4 worm cellular contexts compared by ENCODE assay signal in genomic region chrX:13500568-13500967, ce11.
TF ChIP-seq lines count a peak whose summit lies in the region.

Gene sad-1 (minus strand): TSS chrX:13500668.

TF ChIP-seq in whole organism, L1 larva, 84 proteins besides CTCF, POLR2A, EP300 and RAD21:
- TF ChIP-seq lin-14 (GFP tag; optimal IDR thresholded peaks at IDR 0.05; lab: Kevin White, UChicago) (peak; percentile 38), aly-2 (tag; optimal IDR thresholded peaks at IDR 0.05; lab: Kevin White, UChicago) (no peak)

TF ChIP-seq in whole organism, L2 larva, 48 proteins besides CTCF, POLR2A, EP300 and RAD21:
- TF ChIP-seq C34F6.9 (tag; optimal IDR thresholded peaks at IDR 0.05; lab: Kevin White, UChicago) (peak; percentile 26), Y55F3AM.14 (GFP tag; optimal IDR thresholded peaks at IDR 0.05; lab: Kevin White, UChicago) (no peak)

TF ChIP-seq in whole organism, L3 larva, 47 proteins besides CTCF, POLR2A, EP300 and RAD21:
- TF ChIP-seq nfya-1 (tag; optimal IDR thresholded peaks at IDR 0.05; lab: Kevin White, UChicago; ENCODE audit: insufficient read depth) (peak; percentile 5), ceh-9 (tag; optimal IDR thresholded peaks at IDR 0.05; lab: Kevin White, UChicago) (no peak), nhr-11 (tag; optimal IDR thresholded peaks at IDR 0.05; lab: Kevin White, UChicago) (no peak)

TF ChIP-seq in whole organism, L4 larva, 104 proteins besides CTCF, POLR2A, EP300 and RAD21:
- TF ChIP-seq lin-13 (GFP tag; optimal IDR thresholded peaks at IDR 0.05; lab: Kevin White, UChicago) = no peak
- peak; percentile 43; the same call in 1 of the 2 replicates for TF ChIP-seq hmg-1.1 (GFP tag; IDR thresholded peaks at IDR 0.05; lab: Robert Waterston, UW)
- no peak for TF ChIP-seq nhr-42 (GFP tag; IDR thresholded peaks at IDR 0.05; lab: Robert Waterston, UW)
- no peak for TF ChIP-seq Y105C5A.15 (GFP tag; IDR thresholded peaks at IDR 0.05; lab: Robert Waterston, UW)
- peak; percentile 53 for TF ChIP-seq aha-1 (tag; lab: Kevin White, UChicago)
- 0 out of 2 replicates have a peak, but pooled peaks have one; percentile 40 for TF ChIP-seq dmd-9 (GFP tag; IDR thresholded peaks at IDR 0.05; lab: Robert Waterston, UW)

Comparison
In these comparisons a context has a peak if more than half of its experiments do, and no peak if none do; other contexts are left out.
1. Of the 29 proteins assayed by ChIP-seq in both whole organism, L4 larva and whole organism, L1 larva: peak only in whole organism, L4 larva: aha-1; only in whole organism, L1 larva: none; in both: none; in neither: 28.